Worm (Caenorhabditis elegans): ENCODE measurements around the gene gcy-20.

gcy-20 gene

DNA sequence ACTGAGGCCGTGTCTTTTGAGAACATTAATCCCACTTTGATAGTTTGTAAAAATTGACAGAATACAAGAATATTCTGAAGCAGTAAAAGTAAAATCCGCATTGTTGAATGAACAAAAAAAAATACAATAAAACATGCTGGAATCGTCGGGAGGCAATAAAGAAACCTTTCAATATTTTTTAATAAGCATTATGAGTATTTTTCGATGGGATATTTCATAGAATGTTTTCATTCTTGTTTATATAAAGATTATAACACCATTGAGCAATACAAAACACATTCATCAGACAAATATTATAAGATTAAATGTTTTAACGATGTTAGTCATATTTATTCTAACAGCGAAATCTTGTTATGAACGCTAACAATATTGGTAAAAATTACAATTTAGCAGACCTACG is at the start of gene gcy-20:
gcy-20 (minus strand) TSS at position 101 of the 400 bp plus-strand sequence.
- TF ChIP-seq Y116A8C.19 (tag; optimal IDR thresholded peaks at IDR 0.05; ENCODE audit: borderline replicate concordance) (no peak), skn-1 (tag; optimal IDR thresholded peaks at IDR 0.05) (no peak), elt-2 (tag; optimal IDR thresholded peaks at IDR 0.05) (no peak), irx-1 (tag; optimal IDR thresholded peaks at IDR 0.05) (no peak), aly-2 (tag; optimal IDR thresholded peaks at IDR 0.05) (no peak), nhr-76 (tag; optimal IDR thresholded peaks at IDR 0.05) (no peak), egl-27 (tag; optimal IDR thresholded peaks at IDR 0.05) (no peak), ets-5 (GFP tag; IDR thresholded peaks at IDR 0.05) (no peak), nhr-85 (tag) (no peak), nhr-12 (tag; optimal IDR thresholded peaks at IDR 0.05) (no peak), ces-1 (GFP tag; optimal IDR thresholded peaks at IDR 0.05) (no peak)

DNA sequence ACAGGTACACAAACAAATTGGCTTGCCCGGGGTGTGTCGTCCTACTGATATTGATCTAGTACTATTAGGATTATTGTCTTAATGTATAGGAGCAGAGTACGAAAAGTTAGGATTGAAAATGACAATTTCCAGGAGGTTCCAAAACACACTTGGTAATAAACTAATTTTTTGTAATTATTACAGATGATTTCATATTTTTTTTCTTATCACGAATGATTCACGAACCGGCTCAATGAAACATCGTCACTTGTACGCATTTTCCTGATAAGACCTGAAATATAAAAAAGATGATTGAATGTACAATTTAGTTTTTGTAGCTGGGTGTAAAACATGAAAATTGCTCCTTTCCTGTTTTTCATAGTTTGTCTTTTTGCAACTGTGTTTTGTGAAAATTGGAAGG is 48.9 kb upstream of the gcy-20 start, which contains the start of the genes C31A11.13 and oac-6:
C31A11.13 (minus strand) TSS at position 113 of the 400 bp plus-strand sequence.
oac-6 (plus strand) TSS at position 279 of the 400 bp plus-strand sequence.
- TF ChIP-seq blmp-1 (tag; optimal IDR thresholded peaks at IDR 0.05) (no peak), Y116A8C.19 (tag; optimal IDR thresholded peaks at IDR 0.05; ENCODE audit: borderline replicate concordance) (no peak), efl-3 (GFP tag; optimal IDR thresholded peaks at IDR 0.05) (no peak), hpl-2 (GFP tag; optimal IDR thresholded peaks at IDR 0.05) (no peak), nhr-19 (GFP tag; conservative IDR thresholded peaks at IDR 0.05) (no peak), nhr-47 (tag; optimal IDR thresholded peaks at IDR 0.05) (no peak), hlh-4 (tag; optimal IDR thresholded peaks at IDR 0.05) (no peak), nhr-85 (tag) (no peak), sox-4 (tag; optimal IDR thresholded peaks at IDR 0.05) (no peak), isw-1 (GFP tag; IDR thresholded peaks at IDR 0.05) (no peak), unc-30 (tag; optimal IDR thresholded peaks at IDR 0.05) (no peak), elt-2 (tag; optimal IDR thresholded peaks at IDR 0.05) (peak; percentile 43), efl-1 (optimal IDR thresholded peaks at IDR 0.05) (no peak), efl-1 (GFP tag; optimal IDR thresholded peaks at IDR 0.05 in 1 of 2) (peak in 1 of 2 experiments; percentile 31), pqm-1 (tag; optimal IDR thresholded peaks at IDR 0.05) (no peak), unc-98 (GFP tag; IDR thresholded peaks at IDR 0.05) (no peak)

DNA sequence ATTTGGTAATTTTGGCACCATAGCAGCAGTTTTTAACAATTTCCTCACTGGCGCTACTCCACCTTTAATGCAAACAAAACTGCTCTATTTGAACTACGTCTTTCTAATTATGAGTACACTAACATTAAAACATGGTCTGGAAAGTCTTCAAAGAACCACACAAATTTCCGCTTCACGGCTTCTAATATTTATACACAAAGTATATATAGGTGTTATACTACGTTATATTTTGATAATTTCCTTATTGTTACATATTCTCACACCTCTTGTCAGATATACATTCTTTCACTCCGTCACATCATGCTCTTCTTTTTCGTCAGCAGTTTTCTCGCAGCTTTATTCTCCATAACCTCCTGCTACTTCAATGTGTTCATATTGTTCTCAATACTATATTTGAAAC is 46.7 kb upstream of the gcy-20 start, which contains the start of gene srbc-82:
srbc-82 (plus strand) TSS at position 301 of the 400 bp plus-strand sequence.
- TF ChIP-seq xbp-1 (tag; optimal IDR thresholded peaks at IDR 0.05) (no peak), vab-15 (tag; optimal IDR thresholded peaks at IDR 0.05) (no peak), unc-62 (GFP tag; optimal IDR thresholded peaks at IDR 0.05) (no peak), dpl-1 (GFP tag; optimal IDR thresholded peaks at IDR 0.05) (no peak), nhr-28 (tag; optimal IDR thresholded peaks at IDR 0.05) (no peak), lin-15B (tag; optimal IDR thresholded peaks at IDR 0.05) (no peak), elt-2 (tag; optimal IDR thresholded peaks at IDR 0.05) (no peak), nhr-85 (tag) (no peak)

DNA sequence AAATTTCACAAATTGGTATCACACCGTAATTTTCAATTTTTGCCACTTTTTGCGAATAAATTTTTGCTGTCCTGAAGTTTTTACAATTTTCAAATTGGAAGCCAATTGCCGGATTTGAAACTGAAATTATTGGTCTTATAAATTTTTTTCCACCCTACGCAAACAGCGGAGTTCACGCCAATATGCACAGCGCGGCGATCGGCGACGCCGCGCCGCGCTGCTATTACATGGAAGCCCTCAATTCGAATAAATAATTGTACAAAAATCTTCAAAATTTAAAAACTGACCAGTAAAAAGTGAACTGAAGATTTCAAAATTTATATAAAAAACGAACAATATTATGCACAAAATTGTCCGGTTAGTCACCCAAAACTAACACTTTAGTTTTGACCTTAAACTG is 46.2 kb upstream of the gcy-20 start:
- TF ChIP-seq F16B12.6 (tag; optimal IDR thresholded peaks at IDR 0.05) (peak; percentile 29), aha-1 (tag; optimal IDR thresholded peaks at IDR 0.05) (no peak)

DNA sequence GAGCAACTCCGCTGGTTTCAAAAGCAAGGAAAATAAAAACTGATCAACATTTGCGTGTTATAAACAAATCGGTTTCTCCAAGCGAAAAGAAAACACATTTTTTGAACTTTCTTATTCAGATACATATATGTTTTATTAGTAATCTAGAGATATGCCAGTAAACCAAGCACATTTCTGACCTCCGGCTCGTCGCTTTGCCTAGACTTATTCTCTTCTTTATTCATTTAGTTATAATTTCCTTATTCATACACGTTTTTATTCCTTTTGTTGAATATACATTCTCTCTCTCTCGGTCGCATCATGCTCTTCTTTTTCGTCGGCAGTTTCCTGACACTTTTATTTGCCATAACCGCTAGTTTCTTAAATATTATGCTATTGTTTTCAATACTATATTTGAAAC is 45.1 kb upstream of the gcy-20 start, which contains the start of gene srbc-84:
srbc-84 (plus strand) TSS at position 301 of the 400 bp plus-strand sequence.
- no peak for TF ChIP-seq elt-3 (tag; optimal IDR thresholded peaks at IDR 0.05)
- no peak for TF ChIP-seq unc-86 (tag; optimal IDR thresholded peaks at IDR 0.05)
- TF ChIP-seq skn-1 (tag; optimal IDR thresholded peaks at IDR 0.05): no peak
- no peak for TF ChIP-seq dpl-1 (GFP tag; optimal IDR thresholded peaks at IDR 0.05)
- no peak for TF ChIP-seq ztf-11 (tag; optimal IDR thresholded peaks at IDR 0.05)
- TF ChIP-seq vab-15 (tag; optimal IDR thresholded peaks at IDR 0.05): no peak
- no peak for TF ChIP-seq hlh-4 (tag; optimal IDR thresholded peaks at IDR 0.05)
- no peak for TF ChIP-seq blmp-1 (tag; optimal IDR thresholded peaks at IDR 0.05)
- TF ChIP-seq lin-35 (GFP tag; optimal IDR thresholded peaks at IDR 0.05): no peak
- TF ChIP-seq nhr-28 (tag; optimal IDR thresholded peaks at IDR 0.05): no peak
- no peak for TF ChIP-seq nhr-85 (tag)
- no peak for TF ChIP-seq nhr-71 (tag; optimal IDR thresholded peaks at IDR 0.05)
- TF ChIP-seq ceh-8 (GFP tag; optimal IDR thresholded peaks at IDR 0.05): no peak
- TF ChIP-seq ceh-63 (GFP tag; optimal IDR thresholded peaks at IDR 0.05): no peak
- TF ChIP-seq lin-13 (GFP tag; optimal IDR thresholded peaks at IDR 0.05): no peak
- no peak for TF ChIP-seq rnt-1 (tag; optimal IDR thresholded peaks at IDR 0.05)
- no peak for TF ChIP-seq sup-37 (GFP tag; optimal IDR thresholded peaks at IDR 0.05)
